Worm (Caenorhabditis elegans): Measurements from ENCODE around the gene Y116F11A.3.
"Not testable (repeated sequence)": the region's sequence is repeated elsewhere in the genome, so short reads cannot be mapped to it uniquely, and the experiment has no call there.

The Y116F11A.3 gene

DNA sequence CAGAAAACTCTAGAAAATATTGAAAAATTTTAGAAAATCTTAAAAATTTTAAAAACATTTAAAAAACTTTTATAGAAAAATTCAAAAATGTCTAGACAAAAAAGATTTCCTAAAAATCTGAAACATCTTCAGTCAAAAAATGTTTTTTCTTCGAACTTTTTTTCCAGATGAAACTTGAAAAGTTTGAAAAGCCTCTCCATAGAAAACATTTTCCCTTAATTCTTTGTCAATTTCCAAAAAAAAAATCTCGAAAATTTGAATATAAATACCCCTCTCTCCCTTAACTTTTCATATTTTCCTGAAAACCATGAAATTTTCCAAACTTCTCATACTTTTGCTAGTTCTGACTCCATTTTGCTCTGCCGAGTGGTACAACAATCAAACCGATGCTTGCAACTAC is at the start of gene Y116F11A.3:
TSS of gene Y116F11A.3 (plus strand) at position 301 of the 400 bp plus-strand sequence.
- TF ChIP-seq unc-62 (GFP tag; optimal IDR thresholded peaks at IDR 0.05) = no peak

DNA sequence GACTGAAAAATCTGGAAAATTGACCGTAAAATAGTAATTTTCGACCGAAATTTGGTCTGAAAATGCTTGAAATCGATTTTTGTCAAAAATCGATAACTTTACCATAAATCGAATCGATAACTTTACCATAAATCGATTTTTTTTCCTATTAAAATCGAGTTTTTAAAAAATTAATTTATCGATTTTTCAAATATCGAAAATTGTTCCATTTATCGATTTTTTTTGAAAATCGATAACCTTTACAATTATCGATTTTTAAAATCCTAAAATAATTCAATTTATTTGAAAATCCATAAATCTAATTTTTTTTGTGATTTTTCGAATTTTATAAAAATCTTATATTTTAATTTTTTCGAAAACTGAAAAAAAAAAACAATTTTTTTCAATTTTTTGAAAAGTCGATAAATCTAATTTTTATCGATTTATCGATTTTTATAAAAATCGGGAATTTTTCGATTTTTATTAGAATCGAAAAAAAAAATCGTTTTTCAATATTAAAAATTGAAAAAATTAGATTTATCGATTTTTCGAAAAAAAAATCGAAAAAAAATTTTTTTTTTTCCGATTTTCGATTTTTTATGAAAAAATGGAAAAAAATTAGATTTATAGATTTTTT is 37.5 kb upstream of the Y116F11A.3 start:
- no peak for TF ChIP-seq unc-62 (GFP tag; optimal IDR thresholded peaks at IDR 0.05)

DNA sequence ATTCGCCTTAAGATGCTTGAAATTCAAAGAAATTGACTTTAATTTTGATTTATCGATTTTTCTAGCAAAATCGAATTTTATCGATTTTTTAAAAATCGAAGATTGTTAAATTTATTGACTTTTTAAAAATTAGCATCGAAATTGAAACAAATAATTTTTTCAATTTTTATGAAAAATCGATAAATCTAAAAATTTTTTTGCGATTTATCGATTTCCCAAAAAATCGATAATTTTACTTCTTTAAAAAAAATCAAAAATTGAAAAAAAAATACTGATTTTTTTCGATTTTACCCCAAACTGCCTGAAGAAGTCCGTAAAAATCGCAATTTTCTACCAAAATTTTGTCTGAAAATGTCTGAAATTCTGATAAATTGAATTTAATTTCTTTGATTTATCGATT is 36.9 kb upstream of the Y116F11A.3 start:
- TF ChIP-seq unc-62 (GFP tag; optimal IDR thresholded peaks at IDR 0.05) = no peak

DNA sequence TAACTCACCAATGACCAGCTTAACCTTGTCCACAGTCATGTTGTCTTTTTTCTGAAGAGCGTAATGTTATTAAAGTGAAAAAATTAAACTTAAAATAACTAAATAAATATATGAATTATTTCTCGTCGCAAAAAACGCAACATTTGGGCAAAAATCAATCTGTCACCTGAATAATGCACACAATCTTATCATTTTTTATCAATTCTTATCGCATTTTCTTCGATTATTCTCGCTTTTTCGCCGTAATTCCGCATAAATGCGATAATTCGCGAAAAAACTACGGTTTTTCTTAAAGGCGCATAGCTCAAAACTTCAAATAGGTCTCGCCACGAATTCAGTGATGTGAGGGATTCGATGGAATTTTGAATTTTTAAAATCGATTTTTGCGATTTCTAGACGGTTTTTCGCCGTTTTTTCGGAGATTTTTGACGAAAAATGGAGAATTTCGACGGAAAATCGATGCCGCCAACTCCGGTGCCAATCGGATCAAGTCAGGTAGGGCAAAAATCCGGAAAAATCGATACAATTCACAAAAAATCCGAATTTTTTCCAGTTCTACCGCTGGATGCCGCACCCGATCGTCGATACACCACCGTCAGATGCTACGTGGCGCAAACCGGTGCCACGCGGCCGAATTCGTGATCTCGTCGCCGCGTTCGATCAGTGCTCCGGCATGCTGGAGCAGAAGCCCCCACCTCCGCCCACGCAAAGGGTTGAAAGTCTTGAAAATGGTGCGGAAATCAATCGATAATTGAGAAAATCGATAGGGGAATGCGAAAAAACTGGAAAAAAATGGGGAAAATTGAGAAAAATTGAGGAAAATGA is 31.3 kb upstream of the Y116F11A.3 start, which contains the start of the genes Y43F8C.13 and ani-3:
TSS of gene Y43F8C.13 (minus strand) at position 51 of the 825 bp plus-strand sequence.
TSS of gene ani-3 (plus strand) at position 385 of the 825 bp plus-strand sequence.
- TF ChIP-seq unc-62 (GFP tag; optimal IDR thresholded peaks at IDR 0.05) = no peak

- no peak for TF ChIP-seq unc-62 (GFP tag; optimal IDR thresholded peaks at IDR 0.05)
Measured at ce11 chrV:19708849-19709248, 20.0 kb upstream of the Y116F11A.3 start, which contains the start of gene srv-3. srv-3 (minus strand) TSS chrV:19708949.

DNA sequence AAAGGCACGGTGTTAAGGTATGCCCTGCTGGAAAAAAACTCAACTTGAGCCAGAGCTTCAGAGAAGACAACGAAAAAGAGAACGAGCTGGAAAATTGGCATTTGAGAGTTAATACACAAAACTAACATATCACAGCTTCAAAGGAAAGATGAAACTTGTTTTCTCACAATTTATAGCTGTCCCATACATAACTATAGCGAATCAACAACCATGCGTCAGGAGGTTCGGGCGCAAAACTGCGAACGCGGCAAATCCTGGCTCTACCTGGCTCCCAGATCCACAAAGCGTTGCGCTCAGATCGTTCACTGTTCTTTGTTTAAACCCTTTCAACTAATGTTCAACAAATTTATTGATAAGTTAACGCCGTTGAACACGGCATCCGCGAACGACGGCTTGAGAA is 18.3 kb upstream of the Y116F11A.3 start, which contains the start of gene Y43F8C.15:
TSS of gene Y43F8C.15 (minus strand) at position 101 of the 400 bp plus-strand sequence.
- not testable (repeated sequence) for TF ChIP-seq unc-62 (GFP tag; optimal IDR thresholded peaks at IDR 0.05)

DNA sequence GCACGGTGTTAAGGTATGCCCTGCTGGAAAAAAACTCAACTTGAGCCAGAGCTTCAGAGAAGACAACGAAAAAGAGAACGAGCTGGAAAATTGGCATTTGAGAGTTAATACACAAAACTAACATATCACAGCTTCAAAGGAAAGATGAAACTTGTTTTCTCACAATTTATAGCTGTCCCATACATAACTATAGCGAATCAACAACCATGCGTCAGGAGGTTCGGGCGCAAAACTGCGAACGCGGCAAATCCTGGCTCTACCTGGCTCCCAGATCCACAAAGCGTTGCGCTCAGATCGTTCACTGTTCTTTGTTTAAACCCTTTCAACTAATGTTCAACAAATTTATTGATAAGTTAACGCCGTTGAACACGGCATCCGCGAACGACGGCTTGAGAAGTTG is 17.2 kb upstream of the Y116F11A.3 start, which contains the start of gene Y43F8C.23:
TSS of gene Y43F8C.23 (minus strand) at position 101 of the 400 bp plus-strand sequence.
- not testable (repeated sequence) for TF ChIP-seq unc-62 (GFP tag; optimal IDR thresholded peaks at IDR 0.05)

ce11 chrV:19715419-19715818 is 13.4 kb upstream of the Y116F11A.3 start, which contains the start of gene Y43F8C.16:
Y43F8C.16 (minus strand) TSS chrV:19715519.
- no peak for TF ChIP-seq unc-62 (GFP tag; optimal IDR thresholded peaks at IDR 0.05)

- no peak for TF ChIP-seq unc-62 (GFP tag; optimal IDR thresholded peaks at IDR 0.05)
Measured at ce11 chrV:19715847-19716246, 13.0 kb upstream of the Y116F11A.3 start, which contains the start of gene Y43F8C.17. Y43F8C.17 (plus strand) TSS chrV:19716147.

- TF ChIP-seq unc-62 (GFP tag; optimal IDR thresholded peaks at IDR 0.05) = no peak
Measured at ce11 chrV:19717933-19718332, 10.9 kb upstream of the Y116F11A.3 start.

- no peak for TF ChIP-seq unc-62 (GFP tag; optimal IDR thresholded peaks at IDR 0.05)
Measured at ce11 chrV:19718660-19719059, 10.2 kb upstream of the Y116F11A.3 start.

ce11 chrV:19719253-19719652 is 9.6 kb upstream of the Y116F11A.3 start, which contains the start of gene Y116F11A.6:
Y116F11A.6 (plus strand) TSS chrV:19719553.
- TF ChIP-seq unc-62 (GFP tag; optimal IDR thresholded peaks at IDR 0.05) = no peak

- TF ChIP-seq unc-62 (GFP tag; optimal IDR thresholded peaks at IDR 0.05) = no peak
Measured at ce11 chrV:19722881-19723280, 6.0 kb upstream of the Y116F11A.3 start.

ce11 chrV:19724589-19724988 is 4.2 kb upstream of the Y116F11A.3 start:
- TF ChIP-seq unc-62 (GFP tag; optimal IDR thresholded peaks at IDR 0.05) = no peak

ce11 chrV:19727990-19728389 is 841 bp upstream of the Y116F11A.3 start:
- TF ChIP-seq unc-62 (GFP tag; optimal IDR thresholded peaks at IDR 0.05) = no peak

ce11 chrV:19730280-19730679 is 1.4 kb downstream of the Y116F11A.3 start, which contains the start of gene Y116F11A.1:
Y116F11A.1 (plus strand) TSS chrV:19730580.
- no peak for TF ChIP-seq unc-62 (GFP tag; optimal IDR thresholded peaks at IDR 0.05)
